Fruit fly (Drosophila melanogaster): ENCODE results near the gene Arr2.
A peak's percentile ranks its signal among the peaks of the same experiment; 100 is the strongest.

The Arr2 gene

dm6 chr3L:8648836-8649235 lies at the start of gene Arr2:
Arr2 (minus strand) TSS chr3L:8648936.
- no peak for TF ChIP-seq Sox15 (GFP tag; optimal IDR thresholded peaks at IDR 0.05)
- no peak for TF ChIP-seq CG10669 (GFP tag; optimal IDR thresholded peaks at IDR 0.05)
- no peak for TF ChIP-seq topi (GFP tag; optimal IDR thresholded peaks at IDR 0.05)
- no peak for TF ChIP-seq CG15336 (GFP tag; IDR thresholded peaks at IDR 0.05)
- no peak for TF ChIP-seq Blimp-1 (GFP tag; optimal IDR thresholded peaks at IDR 0.05)
- no peak for TF ChIP-seq CG32006 (GFP tag; optimal IDR thresholded peaks at IDR 0.05)
- no peak for TF ChIP-seq CG11762 (GFP tag; optimal IDR thresholded peaks at IDR 0.05; ENCODE audit: insufficient read depth)
- no peak for TF ChIP-seq fd59A (GFP tag; optimal IDR thresholded peaks at IDR 0.05)
- no peak for TF ChIP-seq CG6163 (GFP tag; IDR thresholded peaks at IDR 0.05)
- no peak for TF ChIP-seq spab (GFP tag; optimal IDR thresholded peaks at IDR 0.05)
- no peak for TF ChIP-seq lz (GFP tag; optimal IDR thresholded peaks at IDR 0.05)

dm6 chr3L:8697862-8698261 lies 49.1 kb upstream of the Arr2 start:
- no peak for TF ChIP-seq CG6792 (GFP tag; optimal IDR thresholded peaks at IDR 0.05)
- peak; percentile 61 to 80 for TF ChIP-seq ss (GFP tag; optimal IDR thresholded peaks at IDR 0.05)
- TF ChIP-seq CG1621 (tag; optimal IDR thresholded peaks at IDR 0.05) = peak; percentile 30
- no peak for TF ChIP-seq fd85E (GFP tag; optimal IDR thresholded peaks at IDR 0.05)
- no peak for TF ChIP-seq esn (GFP tag; optimal IDR thresholded peaks at IDR 0.05)
- peak; percentile 45 for TF ChIP-seq CG6808 (GFP tag; optimal IDR thresholded peaks at IDR 0.05)
- peak; percentile 7 for TF ChIP-seq Blimp-1 (GFP tag; optimal IDR thresholded peaks at IDR 0.05)
- TF ChIP-seq eg (GFP tag; IDR thresholded peaks at IDR 0.05) = peak; percentile 25; the same call in 1 of the 3 replicates
- peak; percentile 32 for TF ChIP-seq CG16779 (tag; optimal IDR thresholded peaks at IDR 0.05)
- peak; percentile 18 for TF ChIP-seq CG10669 (GFP tag; optimal IDR thresholded peaks at IDR 0.05)
- peak; percentile 61 for TF ChIP-seq CG9139 (GFP tag; optimal IDR thresholded peaks at IDR 0.05)
- no peak for TF ChIP-seq CG6163 (GFP tag; IDR thresholded peaks at IDR 0.05)
- peak; percentile 30 for TF ChIP-seq CG6276 (GFP tag; optimal IDR thresholded peaks at IDR 0.05)
- TF ChIP-seq topi (GFP tag; optimal IDR thresholded peaks at IDR 0.05) = no peak
- TF ChIP-seq salr (GFP tag; optimal IDR thresholded peaks at IDR 0.05) = no peak
- TF ChIP-seq CG6854 (GFP tag; optimal IDR thresholded peaks at IDR 0.05) = peak; percentile 74
- no peak for TF ChIP-seq fd59A (GFP tag; optimal IDR thresholded peaks at IDR 0.05)
- no peak for TF ChIP-seq CG11294 (GFP tag; IDR thresholded peaks at IDR 0.05)
- no peak for TF ChIP-seq CG4318 (GFP tag; optimal IDR thresholded peaks at IDR 0.05)

dm6 chr3L:8696487-8696954 lies 47.8 kb upstream of the Arr2 start:
- TF ChIP-seq fd59A (GFP tag; optimal IDR thresholded peaks at IDR 0.05) = no peak
- no peak for TF ChIP-seq CG16779 (tag; optimal IDR thresholded peaks at IDR 0.05)
- TF ChIP-seq CG10631 (GFP tag; optimal IDR thresholded peaks at IDR 0.05) = peak; percentile 38
- TF ChIP-seq achi (GFP tag; optimal IDR thresholded peaks at IDR 0.05) = no peak
- 0 out of 3 replicates have a peak, but pooled peaks have one; percentile 36 for TF ChIP-seq CG8119 (GFP tag; IDR thresholded peaks at IDR 0.05)
- no peak for TF ChIP-seq Hr4 (GFP tag; optimal IDR thresholded peaks at IDR 0.05)
- TF ChIP-seq CG6792 (GFP tag; optimal IDR thresholded peaks at IDR 0.05) = peak; percentile 35
- peak; percentile 40 for TF ChIP-seq Lpt (GFP tag; optimal IDR thresholded peaks at IDR 0.05)
- TF ChIP-seq salr (GFP tag; optimal IDR thresholded peaks at IDR 0.05) = no peak
- peak; percentile 47 for TF ChIP-seq Sox14 (GFP tag; optimal IDR thresholded peaks at IDR 0.05)
- peak; percentile 14 for TF ChIP-seq cyc (GFP tag; optimal IDR thresholded peaks at IDR 0.05)
- peak; percentile 24 for TF ChIP-seq esn (GFP tag; optimal IDR thresholded peaks at IDR 0.05)
- no peak for TF ChIP-seq eg (GFP tag; IDR thresholded peaks at IDR 0.05)
- peak; percentile 6 for TF ChIP-seq CG11762 (GFP tag; optimal IDR thresholded peaks at IDR 0.05; ENCODE audit: insufficient read depth)
- peak; percentile 38 for TF ChIP-seq CG34406 (GFP tag; optimal IDR thresholded peaks at IDR 0.05)
- no peak for TF ChIP-seq CG8319 (GFP tag; optimal IDR thresholded peaks at IDR 0.05)
- peak; percentile 43 for TF ChIP-seq CG9139 (GFP tag; optimal IDR thresholded peaks at IDR 0.05)
- TF ChIP-seq CG6276 (GFP tag; optimal IDR thresholded peaks at IDR 0.05) = no peak
- TF ChIP-seq vri (GFP tag; optimal IDR thresholded peaks at IDR 0.05) = peak; percentile 46
- TF ChIP-seq dsx (GFP tag; optimal IDR thresholded peaks at IDR 0.05; ENCODE audit: poor library complexity, severe bottlenecking) = no peak
- TF ChIP-seq CG10669 (GFP tag; optimal IDR thresholded peaks at IDR 0.05) = peak; percentile 10
- TF ChIP-seq pdm3 (GFP tag; optimal IDR thresholded peaks at IDR 0.05) = peak; percentile 18
- TF ChIP-seq CG3032 (tag; optimal IDR thresholded peaks at IDR 0.05) = no peak
- TF ChIP-seq CG6163 (GFP tag; IDR thresholded peaks at IDR 0.05) = peak; percentile 67; the same call in 2 of the 3 replicates
- no peak for TF ChIP-seq Ets96B (tag; optimal IDR thresholded peaks at IDR 0.05)
- TF ChIP-seq fd85E (GFP tag; optimal IDR thresholded peaks at IDR 0.05) = no peak
- peak; percentile 75 for TF ChIP-seq CG6854 (GFP tag; optimal IDR thresholded peaks at IDR 0.05)
- TF ChIP-seq net (GFP tag; optimal IDR thresholded peaks at IDR 0.05) = peak; percentile 17
- peak; percentile 33 for TF ChIP-seq CG8632 (GFP tag; optimal IDR thresholded peaks at IDR 0.05)
- TF ChIP-seq CG3919 (GFP tag; optimal IDR thresholded peaks at IDR 0.05) = peak; percentile 38
- no peak for TF ChIP-seq CG1621 (tag; optimal IDR thresholded peaks at IDR 0.05)
- TF ChIP-seq CG31627 (GFP tag; optimal IDR thresholded peaks at IDR 0.05) = no peak
- TF ChIP-seq Gug (GFP tag; IDR thresholded peaks at IDR 0.05) = peak; percentile 37; the same call in 1 of the 2 replicates
- TF ChIP-seq Ets21C (GFP tag; optimal IDR thresholded peaks at IDR 0.05) = no peak

Measured in whole organism, prepupa.